Fruit fly (Drosophila melanogaster) whole organism, embryonic: ENCODE results near the gene CG6153.

Experiments used
- CG10543 ChIP-seq: fragments of 200-800 bp; sonication (Bioruptor generic); optimal IDR thresholded peaks from 3 replicates; lab custom pipeline; 2017; ENCODE audit warnings: missing biosample characterization, mild to moderate bottlenecking, missing genetic modification characterization, moderate library complexity
- CG10959 ChIP-seq: fragments of 200-800 bp; sonication (Bioruptor generic); IDR thresholded peaks from 2 replicates; pipeline ENCODE4 v1.3.6; 2022; ENCODE audit warnings: missing biosample characterization, missing genetic modification characterization
- CG11398 ChIP-seq: fragments of 200-800 bp; sonication (Bioruptor generic); optimal IDR thresholded peaks from 2 replicates; lab custom pipeline; 2016; ENCODE audit warnings: missing biosample characterization, missing genetic modification characterization
- CG1233 ChIP-seq: fragments of 200-800 bp; sonication (Bioruptor generic); optimal IDR thresholded peaks from 4 replicates; lab custom pipeline; 2018; ENCODE audit warnings: missing biosample characterization, mild to moderate bottlenecking, missing genetic modification characterization
- CG12659 ChIP-seq: fragments of 200-800 bp; sonication (Bioruptor generic); optimal IDR thresholded peaks from 3 replicates; lab custom pipeline; 2017; ENCODE audit warnings: mild to moderate bottlenecking, missing biosample characterization, missing genetic modification reagents, missing genetic modification characterization
- CG15269 ChIP-seq: fragments of 200-800 bp; sonication (Bioruptor generic); optimal IDR thresholded peaks from 2 replicates; lab custom pipeline; 2018; ENCODE audit warnings: missing biosample characterization, mild to moderate bottlenecking, missing genetic modification characterization, moderate library complexity
- CG17385 ChIP-seq: fragments of 200-800 bp; sonication (Bioruptor generic); optimal IDR thresholded peaks from 3 replicates; lab custom pipeline; 2018; ENCODE audit warnings: missing biosample characterization, mild to moderate bottlenecking, missing genetic modification characterization
- CG17568 ChIP-seq: fragments of 200-800 bp; sonication (Bioruptor generic); optimal IDR thresholded peaks from 2 replicates; lab custom pipeline; 2018; ENCODE audit warnings: missing biosample characterization, mild to moderate bottlenecking, missing genetic modification characterization, moderate library complexity
- CG2120 ChIP-seq: fragments of 200-800 bp; sonication (Bioruptor generic); optimal IDR thresholded peaks from 3 replicates; lab custom pipeline; 2016; ENCODE audit warnings: missing biosample characterization, missing genetic modification characterization
- CG2199 ChIP-seq: fragments of 200-800 bp; sonication (Bioruptor generic); IDR thresholded peaks from 3 replicates; pipeline ENCODE4 v1.3.6; 2022; ENCODE audit warnings: missing biosample characterization, missing genetic modification characterization
- CG34422 ChIP-seq: fragments of 200-800 bp; sonication (Bioruptor generic); IDR thresholded peaks from 3 replicates; pipeline ENCODE4 v1.3.6; 2022; ENCODE audit warnings: missing biosample characterization, missing genetic modification characterization
- CG3726 ChIP-seq: fragments of 200-800 bp; sonication (Bioruptor generic); IDR thresholded peaks from 3 replicates; pipeline ENCODE4, ENCODE4 v1.3.6; 2022; ENCODE audit warnings: missing biosample characterization, missing genetic modification characterization
- CG4854 ChIP-seq: fragments of 200-800 bp; sonication (Bioruptor generic); optimal IDR thresholded peaks from 2 replicates; lab custom pipeline; 2016; ENCODE audit warnings: missing biosample characterization, missing genetic modification characterization, inconsistent platforms
- CG6175 ChIP-seq: fragments of 200-800 bp; sonication (Bioruptor generic); IDR thresholded peaks from 3 replicates; pipeline ENCODE4 v1.3.6; 2022; ENCODE audit warnings: missing biosample characterization, missing genetic modification characterization
- CG8359 ChIP-seq: fragments of 200-800 bp; sonication (Bioruptor generic); optimal IDR thresholded peaks from 2 replicates; lab custom pipeline; 2017; ENCODE audit warnings: missing biosample characterization, mild to moderate bottlenecking, missing genetic modification characterization, borderline replicate concordance
- CG9609 ChIP-seq: fragments of 200-800 bp; sonication (Bioruptor generic); optimal IDR thresholded peaks from 3 replicates; lab custom pipeline; 2016; ENCODE audit warnings: missing biosample characterization, missing genetic modification characterization
- D19A ChIP-seq: fragments of 200-800 bp; optimal IDR thresholded peaks from 3 replicates; lab custom pipeline; 2019; ENCODE audit warnings: missing biosample characterization, mild to moderate bottlenecking, missing genetic modification characterization, moderate library complexity
- Fer2 ChIP-seq: fragments of 200-800 bp; sonication (Bioruptor generic); optimal IDR thresholded peaks from 2 replicates; lab custom pipeline; 2018; ENCODE audit warnings: missing biosample characterization, mild to moderate bottlenecking, missing genetic modification characterization, moderate library complexity
- Hey ChIP-seq: fragments of 200-800 bp; sonication (Bioruptor generic); optimal IDR thresholded peaks from 3 replicates; lab custom pipeline; 2018; ENCODE audit warnings: missing biosample characterization, mild to moderate bottlenecking, missing genetic modification characterization
- Hr51 ChIP-seq, 2 experiments: fragments of 200-800 bp; sonication (Bioruptor generic); optimal IDR thresholded peaks; 2 replicates in 1 of 2; 3 replicates in 1 of 2; lab custom pipeline; 2016 to 2018; ENCODE audit warnings: missing biosample characterization in 2 of 2, missing genetic modification characterization in 2 of 2, mild to moderate bottlenecking in 1 of 2, moderate library complexity in 1 of 2
- Hr78 ChIP-seq, 2 experiments: fragments of 200-800 bp in 1 of 2; fragments of >200 bp in 1 of 2; sonication (Bioruptor generic) in 1 of 2; optimal IDR thresholded peaks; 2 replicates each; lab custom pipeline; 2017 to 2019; ENCODE audit warnings: missing biosample characterization in 2 of 2, missing genetic modification characterization in 2 of 2, mild to moderate bottlenecking in 1 of 2, moderate library complexity in 1 of 2
- Med ChIP-seq: fragments of 200-800 bp; sonication (Bioruptor generic); peaks from one replicate; lab custom pipeline; 2016; ENCODE audit warnings: missing biosample characterization, missing genetic modification characterization, mild to moderate bottlenecking, inconsistent platforms, moderate library complexity
- Nf-YB ChIP-seq: fragments of 200-800 bp; sonication (Bioruptor generic); optimal IDR thresholded peaks from 3 replicates; lab custom pipeline; 2019; ENCODE audit warnings: missing biosample characterization, mild to moderate bottlenecking, missing genetic modification characterization, moderate library complexity
- NfI ChIP-seq: fragments of 200-800 bp; sonication (Bioruptor generic); optimal IDR thresholded peaks from 3 replicates; lab custom pipeline; 2018; ENCODE audit warnings: missing biosample characterization, mild to moderate bottlenecking, missing genetic modification characterization, moderate library complexity
- Poxn ChIP-seq: fragments of 200-800 bp; sonication (Bioruptor generic); IDR thresholded peaks from 2 replicates; pipeline ENCODE4 v1.3.6; 2022; ENCODE audit warnings: missing biosample characterization, missing genetic modification characterization
- Taf1 ChIP-seq: fragments of 200-800 bp; sonication (Bioruptor generic); IDR thresholded peaks from 2 replicates; pipeline ENCODE4 v1.3.6; 2022; ENCODE audit warnings: missing biosample characterization, missing genetic modification characterization
- caup ChIP-seq: fragments of 200-800 bp; sonication (Bioruptor generic); optimal IDR thresholded peaks from 3 replicates; lab custom pipeline; 2017; ENCODE audit warnings: missing biosample characterization, mild to moderate bottlenecking, missing genetic modification characterization, moderate library complexity; ENCODE audit not compliant: severe bottlenecking
- corto ChIP-seq: fragments of 200-800 bp; sonication (Bioruptor generic); optimal IDR thresholded peaks from 2 replicates; lab custom pipeline; 2016; ENCODE audit warnings: missing biosample characterization, mild to moderate bottlenecking, missing genetic modification characterization, moderate library complexity
- exex ChIP-seq: fragments of 200-800 bp; sonication (Bioruptor generic); optimal IDR thresholded peaks from 4 replicates; lab custom pipeline; 2018; ENCODE audit warnings: missing biosample characterization, mild to moderate bottlenecking, missing genetic modification characterization, moderate library complexity
- grn ChIP-seq: fragments of 200-800 bp; sonication (Bioruptor generic); optimal IDR thresholded peaks from 3 replicates; lab custom pipeline; 2017; ENCODE audit warnings: missing biosample characterization, missing genetic modification characterization
- gro ChIP-seq: fragments of 200-800 bp; sonication (Bioruptor generic); optimal IDR thresholded peaks from 2 replicates; lab custom pipeline; 2016; ENCODE audit warnings: missing biosample characterization, missing genetic modification characterization
- her ChIP-seq: fragments of 200-800 bp; sonication (Bioruptor generic); optimal IDR thresholded peaks from 2 replicates; lab custom pipeline; 2016; ENCODE audit warnings: missing biosample characterization, missing genetic modification characterization
- kah ChIP-seq: fragments of 200-800 bp; sonication (Bioruptor generic); optimal IDR thresholded peaks from 2 replicates; lab custom pipeline; 2018; ENCODE audit warnings: missing biosample characterization, mild to moderate bottlenecking, missing genetic modification characterization
- lmd ChIP-seq: fragments of 200-800 bp; sonication (Bioruptor generic); IDR thresholded peaks from 2 replicates; pipeline ENCODE4 v1.3.6; 2022; ENCODE audit warnings: missing biosample characterization, missing genetic modification characterization
- phol ChIP-seq: fragments of 200-800 bp; sonication (Bioruptor generic); optimal IDR thresholded peaks from 3 replicates; lab custom pipeline; 2018; ENCODE audit warnings: missing biosample characterization, mild to moderate bottlenecking, missing genetic modification characterization, moderate library complexity
- ro ChIP-seq: fragments of 200-800 bp; sonication (Bioruptor generic); IDR thresholded peaks from 2 replicates; pipeline ENCODE4 v1.3.6; 2022; ENCODE audit warnings: missing biosample characterization, missing genetic modification characterization
- sd ChIP-seq: fragments of 200-800 bp; sonication (Bioruptor generic); optimal IDR thresholded peaks from 3 replicates; lab custom pipeline; 2018; ENCODE audit warnings: missing biosample characterization, mild to moderate bottlenecking, missing genetic modification characterization, moderate library complexity
- slp2 ChIP-seq: fragments of 200-800 bp; sonication (Bioruptor generic); optimal IDR thresholded peaks from 2 replicates; lab custom pipeline; 2016; ENCODE audit warnings: missing biosample characterization, missing genetic modification characterization
- sna ChIP-seq: fragments of 200-800 bp; sonication (Bioruptor generic); IDR thresholded peaks from 2 replicates; pipeline ENCODE4 v1.3.6; 2022; ENCODE audit warnings: missing biosample characterization, missing genetic modification characterization; ENCODE audit not compliant: partially characterized antibody
- sob ChIP-seq: fragments of 200-800 bp; sonication (Bioruptor generic); IDR thresholded peaks from 2 replicates; pipeline ENCODE4 v1.3.6; 2022; ENCODE audit warnings: missing biosample characterization, missing genetic modification characterization
- sqz ChIP-seq: fragments of 200-800 bp; sonication (Bioruptor generic); optimal IDR thresholded peaks from 3 replicates; lab custom pipeline; 2018; ENCODE audit warnings: missing biosample characterization, mild to moderate bottlenecking, missing genetic modification characterization
- sug ChIP-seq: fragments of 200-800 bp; optimal IDR thresholded peaks from 2 replicates; lab custom pipeline; 2019; ENCODE audit warnings: missing biosample characterization, mild to moderate bottlenecking, missing genetic modification characterization, moderate library complexity
- twi ChIP-seq: fragments of 200-800 bp; optimal IDR thresholded peaks from 2 replicates; lab custom pipeline; 2019; ENCODE audit warnings: missing biosample characterization, mild to moderate bottlenecking, missing genetic modification characterization, moderate library complexity
- vnd ChIP-seq: fragments of 200-800 bp; sonication (Bioruptor generic); IDR thresholded peaks from 3 replicates; pipeline ENCODE4 v1.3.6; 2022; ENCODE audit warnings: missing biosample characterization, missing genetic modification characterization; ENCODE audit not compliant: partially characterized antibody
- z ChIP-seq: fragments of 200-800 bp; sonication (Bioruptor generic); IDR thresholded peaks from 3 replicates; pipeline ENCODE4 v1.3.6; 2022; ENCODE audit warnings: missing biosample characterization, missing genetic modification characterization
- zen ChIP-seq: fragments of 200-800 bp; sonication (Bioruptor generic); optimal IDR thresholded peaks from 3 replicates; lab custom pipeline; 2018; ENCODE audit warnings: missing biosample characterization, mild to moderate bottlenecking, missing genetic modification characterization, moderate library complexity
- zfh1 ChIP-seq: fragments of 200-800 bp; sonication (Bioruptor generic); IDR thresholded peaks from 3 replicates; pipeline ENCODE4 v1.3.6; 2022; ENCODE audit warnings: missing biosample characterization, missing genetic modification characterization

Gene CG6153

DNA sequence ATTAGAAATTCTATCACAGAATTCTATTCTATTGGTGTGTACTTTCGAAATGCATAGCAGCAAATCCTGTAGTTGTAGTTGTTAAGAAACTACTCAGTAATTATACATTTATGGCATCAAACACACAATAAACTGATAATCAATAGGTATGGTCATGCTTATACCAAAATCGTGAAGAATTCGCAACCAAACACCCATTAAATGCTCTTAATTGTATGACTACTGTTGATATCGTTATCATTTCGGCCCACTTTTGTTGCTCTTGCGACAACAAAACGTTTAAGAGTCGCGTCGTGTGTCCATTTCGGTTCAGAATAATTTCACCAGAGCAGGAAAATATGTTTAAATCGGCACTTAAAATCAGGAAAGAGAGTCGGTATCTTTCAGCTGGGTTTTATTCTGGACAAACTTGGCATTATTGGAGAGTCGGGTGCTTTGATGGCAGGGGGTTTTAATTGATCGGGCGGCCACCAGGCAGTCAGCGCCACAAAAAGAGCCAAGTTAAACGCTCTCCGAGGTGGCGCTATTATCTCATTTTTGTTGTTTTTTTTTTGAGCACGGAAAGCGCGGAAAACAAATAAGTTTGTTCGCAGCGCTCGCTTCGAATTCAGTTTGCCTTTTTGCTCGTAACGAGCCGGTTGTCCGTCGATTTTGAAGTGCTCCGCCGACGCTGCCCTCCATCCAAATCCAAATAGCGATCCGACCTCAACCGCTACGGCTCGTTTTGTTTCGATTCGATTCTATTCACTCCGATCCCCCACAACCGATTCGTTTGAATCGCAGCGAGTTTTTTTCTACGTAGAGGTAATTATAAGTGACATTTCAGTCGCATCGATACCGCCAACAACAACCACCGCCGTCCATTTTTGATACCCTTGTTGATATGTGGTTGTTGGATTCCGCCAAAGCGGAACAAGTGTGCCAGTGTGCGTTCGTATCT lies 25.9 kb downstream of the CG6153 start, which contains the start of gene MRP (continued):
- no peak for TF ChIP-seq Hey
- peak; percentile 91 for TF ChIP-seq exex (tag; lab: Kevin White, UChicago)
- TF ChIP-seq CG10959 (GFP tag; lab: Robert Waterston, UW) = no peak
- TF ChIP-seq Nf-YB (GFP tag; lab: Kevin White, UChicago) = no peak
- no peak for TF ChIP-seq ro
- peak; percentile 69 for TF ChIP-seq sqz (GFP tag; lab: Kevin White, UChicago)
- peak; percentile 26 for TF ChIP-seq grn
- TF ChIP-seq CG8359 (GFP tag; lab: Kevin White, UChicago) = no peak
- no peak for TF ChIP-seq CG2120 (GFP tag; lab: Kevin White, UChicago)
- no peak for TF ChIP-seq Hr51 (GFP tag; optimal IDR thresholded peaks at IDR 0.05; lab: Kevin White, UChicago)
- TF ChIP-seq vnd (GFP tag; lab: Robert Waterston, UW) = no peak
- TF ChIP-seq CG10543 (GFP tag; lab: Kevin White, UChicago) = peak; percentile 66
- TF ChIP-seq z (GFP tag; lab: Robert Waterston, UW) = peak; percentile 46; the same call in 1 of the 3 replicates
- no peak for TF ChIP-seq CG1233 (GFP tag; lab: Kevin White, UChicago)
- TF ChIP-seq D19A = no peak
- TF ChIP-seq Hr78 (GFP tag; optimal IDR thresholded peaks at IDR 0.05; lab: Kevin White, UChicago) = no peak
- no peak for TF ChIP-seq CG17568 (GFP tag; lab: Kevin White, UChicago)
- TF ChIP-seq CG9609 (GFP tag; lab: Kevin White, UChicago) = no peak
- no peak for TF ChIP-seq zfh1 (GFP tag; lab: Robert Waterston, UW)
- TF ChIP-seq CG3726 (GFP tag; lab: Robert Waterston, UW) = no peak
- no peak for TF ChIP-seq lmd
- 0 out of 2 replicates have a peak, but pooled peaks have one; percentile 24 for TF ChIP-seq sna (GFP tag; lab: Robert Waterston, UW)
- no peak for TF ChIP-seq slp2
- peak; percentile 11; the same call in 1 of the 3 replicates for TF ChIP-seq CG6175 (GFP tag; lab: Robert Waterston, UW)
- no peak for TF ChIP-seq CG12659 (GFP tag; lab: Kevin White, UChicago)
- peak; percentile 48 for TF ChIP-seq caup (GFP tag; lab: Kevin White, UChicago)
- peak; percentile 73; the same call in 2 of the 3 replicates for TF ChIP-seq CG2199 (GFP tag; lab: Robert Waterston, UW)
- TF ChIP-seq NfI (GFP tag; lab: Kevin White, UChicago) = peak; percentile 6
- no peak for TF ChIP-seq zen (tag; lab: Kevin White, UChicago)
- TF ChIP-seq sob = no peak
- no peak for TF ChIP-seq CG17385 (GFP tag; lab: Kevin White, UChicago)
- no peak for TF ChIP-seq Taf1 (GFP tag; lab: Robert Waterston, UW)
- peak; percentile 53 for TF ChIP-seq kah (GFP tag; lab: Kevin White, UChicago)
- TF ChIP-seq CG34422 (GFP tag; lab: Robert Waterston, UW) = peak; percentile 72; the same call in 1 of the 3 replicates
- TF ChIP-seq Fer2 = no peak
- TF ChIP-seq CG4854 (GFP tag; lab: Kevin White, UChicago) = no peak
- TF ChIP-seq Med (GFP tag; lab: Kevin White, UChicago) = peak; percentile 93
- TF ChIP-seq phol = no peak
- no peak for TF ChIP-seq CG11398
- TF ChIP-seq sug (tag; lab: Kevin White, UChicago) = peak; percentile 86
- TF ChIP-seq sd (tag; lab: Kevin White, UChicago) = peak; percentile 78
- no peak for TF ChIP-seq CG15269 (tag; lab: Kevin White, UChicago)
- peak; percentile 9 for TF ChIP-seq gro
- no peak for TF ChIP-seq corto (GFP tag; lab: Kevin White, UChicago)
- no peak for TF ChIP-seq Poxn
- TF ChIP-seq her (GFP tag; lab: Kevin White, UChicago) = peak; percentile 8
- TF ChIP-seq twi (tag; lab: Kevin White, UChicago) = no peak
